Fruit fly (Drosophila melanogaster) whole organism, larva: ENCODE measurements around the gene Hex-t2.

Source experiments
- noc ChIP-seq: fragments of 200-800 bp; sonication (Bioruptor generic); optimal IDR thresholded peaks from 3 replicates; lab custom pipeline; 2019; ENCODE audit warnings: missing biosample characterization, mild to moderate bottlenecking, missing genetic modification characterization, moderate library complexity

The Hex-t2 gene

dm6 chr3R:26480362-26480761, 29.9 kb downstream of the Hex-t2 start:
- no peak for TF ChIP-seq noc (tag; lab: Kevin White, UChicago)

- no peak for TF ChIP-seq noc (tag; lab: Kevin White, UChicago)
Measured at dm6 chr3R:26481231-26481630, 30.8 kb downstream of the Hex-t2 start.

dm6 chr3R:26483657-26484056, 33.2 kb downstream of the Hex-t2 start:
- TF ChIP-seq noc (tag; lab: Kevin White, UChicago): no peak

dm6 chr3R:26484511-26484910, 34.0 kb downstream of the Hex-t2 start:
- no peak for TF ChIP-seq noc (tag; lab: Kevin White, UChicago)

dm6 chr3R:26485240-26485865, 34.9 kb downstream of the Hex-t2 start:
- no peak for TF ChIP-seq noc (tag; lab: Kevin White, UChicago)

- no peak for TF ChIP-seq noc (tag; lab: Kevin White, UChicago)
Measured at dm6 chr3R:26489456-26489855, 39.0 kb downstream of the Hex-t2 start.

- TF ChIP-seq noc (tag; lab: Kevin White, UChicago): peak; percentile 12
Measured at dm6 chr3R:26494247-26494646, 43.8 kb downstream of the Hex-t2 start.

- TF ChIP-seq noc (tag; lab: Kevin White, UChicago): no peak
Measured at dm6 chr3R:26496356-26496755, 45.9 kb downstream of the Hex-t2 start.

- peak; percentile 9 for TF ChIP-seq noc (tag; lab: Kevin White, UChicago)
Measured at dm6 chr3R:26499136-26499535, 48.7 kb downstream of the Hex-t2 start.

dm6 chr3R:26500355-26500754, 49.9 kb downstream of the Hex-t2 start:
- TF ChIP-seq noc (tag; lab: Kevin White, UChicago): no peak
